Worm (Caenorhabditis elegans) whole organism, L1 larva: ENCODE data around the gene srd-8.
A peak's percentile ranks its signal among the peaks of the same experiment; 100 is the strongest.

ENCODE experiments used
- C34B4.2 ChIP-seq: sonication (generic microtip); optimal IDR thresholded peaks from 2 replicates; lab custom pipeline; 2017; ENCODE audit warnings: mild to moderate bottlenecking, missing genetic modification characterization, missing compliant biosample characterization
- Y116A8C.19 ChIP-seq: sonication (generic microtip); optimal IDR thresholded peaks from 2 replicates; lab custom pipeline; 2016; ENCODE audit warnings: missing compliant biosample characterization, missing genetic modification characterization, borderline replicate concordance
- alr-1 ChIP-seq: fragments of 200-800 bp; sonication (Bioruptor generic); optimal IDR thresholded peaks from 2 replicates; lab custom pipeline; 2018; ENCODE audit warnings: borderline replicate concordance, mild to moderate bottlenecking, missing genetic modification characterization, missing compliant biosample characterization
- aly-2 ChIP-seq: fragments of 150-350 bp; optimal IDR thresholded peaks from 2 replicates; lab custom pipeline; 2014; ENCODE audit warnings: missing biosample characterization, missing genetic modification characterization
- blmp-1 ChIP-seq: fragments of 150-350 bp; optimal IDR thresholded peaks from 2 replicates; lab custom pipeline; 2014; ENCODE audit warnings: missing biosample characterization, missing genetic modification characterization
- ceh-88 ChIP-seq: fragments of 200-800 bp; sonication (Bioruptor generic); IDR thresholded peaks from 2 replicates; pipeline ENCODE4 v1.3.6; 2022; ENCODE audit warnings: missing genetic modification characterization, missing compliant biosample characterization
- ces-1 ChIP-seq: fragments of 150-350 bp; optimal IDR thresholded peaks from 2 replicates; lab custom pipeline; 2014; ENCODE audit warnings: missing biosample characterization, missing genetic modification reagents, missing genetic modification characterization
- dpl-1 ChIP-seq, 3 experiments: fragments of 150-350 bp in 2 of 3; sonication (generic microtip) in 1 of 3; optimal IDR thresholded peaks; 2 replicates each; lab custom pipeline; 2014 to 2017; ENCODE audit warnings: missing biosample characterization in 3 of 3, missing genetic modification characterization in 3 of 3, missing genetic modification reagents in 3 of 3
- dsc-1 ChIP-seq: sonication (generic microtip); optimal IDR thresholded peaks from 2 replicates; lab custom pipeline; 2016; ENCODE audit warnings: mild to moderate bottlenecking, missing genetic modification characterization, missing compliant biosample characterization
- efl-1 ChIP-seq, 4 experiments: fragments of 150-350 bp; optimal IDR thresholded peaks in 3 of 4; peaks in 1 of 4; 1 replicate in 1 of 4; 2 replicates in 3 of 4; lab custom pipeline; 2014; ENCODE audit warnings: missing biosample characterization in 2 of 4, missing genetic modification characterization in 2 of 4, missing genetic modification reagents in 2 of 4
- egl-13 ChIP-seq: sonication (generic microtip); optimal IDR thresholded peaks from 2 replicates; lab custom pipeline; 2016; ENCODE audit warnings: missing genotype, missing genetic modification reagents, missing genetic modification characterization, missing compliant biosample characterization
- egl-27 ChIP-seq, 2 experiments: fragments of 150-350 bp in 1 of 2; sonication (generic microtip); optimal IDR thresholded peaks; 3 replicates each; lab custom pipeline; 2017 to 2018; ENCODE audit warnings: missing biosample characterization in 2 of 2, missing genetic modification characterization in 2 of 2, missing genetic modification reagents in 2 of 2
- elt-2 ChIP-seq: sonication (generic microtip); optimal IDR thresholded peaks from 2 replicates; lab custom pipeline; 2016; ENCODE audit warnings: missing genetic modification characterization, mild to moderate bottlenecking, inconsistent platforms, missing compliant biosample characterization, missing genetic modification reagents
- fkh-4 ChIP-seq: sonication (generic microtip); optimal IDR thresholded peaks from 2 replicates; lab custom pipeline; 2016; ENCODE audit warnings: missing compliant biosample characterization, missing genetic modification characterization, borderline replicate concordance
- fkh-8 ChIP-seq: sonication (generic microtip); optimal IDR thresholded peaks from 2 replicates; lab custom pipeline; 2016; ENCODE audit warnings: mild to moderate bottlenecking, missing genetic modification characterization, missing compliant biosample characterization
- grh-1 ChIP-seq: fragments of 200-800 bp; sonication (Bioruptor generic); IDR thresholded peaks from 2 replicates; pipeline ENCODE4 v1.3.6; 2022; ENCODE audit warnings: missing genetic modification reagents, missing genetic modification characterization, missing compliant biosample characterization
- hpl-2 ChIP-seq: fragments of 150-350 bp; optimal IDR thresholded peaks from 2 replicates; lab custom pipeline; 2014; ENCODE audit warnings: missing biosample characterization, missing genetic modification reagents, missing genetic modification characterization
- irx-1 ChIP-seq: sonication (generic microtip); optimal IDR thresholded peaks from 2 replicates; lab custom pipeline; 2016; ENCODE audit warnings: missing genetic modification characterization, missing compliant biosample characterization
- isw-1 ChIP-seq: fragments of 200-800 bp; sonication (Bioruptor generic); IDR thresholded peaks from 2 replicates; pipeline ENCODE4 v1.3.6; 2022; ENCODE audit warnings: missing genetic modification characterization, missing compliant biosample characterization
- jun-1 ChIP-seq: fragments of 150-350 bp; optimal IDR thresholded peaks from 2 replicates; lab custom pipeline; 2014; ENCODE audit warnings: missing biosample characterization, missing genetic modification reagents, missing genetic modification characterization
- lin-14 ChIP-seq: fragments of 200-800 bp; sonication (Bioruptor generic); optimal IDR thresholded peaks from 2 replicates; lab custom pipeline; 2018; ENCODE audit warnings: mild to moderate bottlenecking, missing genetic modification characterization, moderate library complexity, missing compliant biosample characterization
- lin-35 ChIP-seq, 2 experiments: fragments of 150-350 bp; optimal IDR thresholded peaks; 2 replicates each; lab custom pipeline; 2014; ENCODE audit warnings: missing biosample characterization in 2 of 2, missing genetic modification characterization in 2 of 2, missing genetic modification reagents in 2 of 2
- lin-39 ChIP-seq: fragments of 150-350 bp; optimal IDR thresholded peaks from 2 replicates; lab custom pipeline; 2014; ENCODE audit warnings: missing biosample characterization, missing genetic modification reagents, missing genetic modification characterization
- lir-3 ChIP-seq: sonication (generic microtip); optimal IDR thresholded peaks from 2 replicates; lab custom pipeline; 2016; ENCODE audit warnings: mild to moderate bottlenecking, missing genetic modification characterization, moderate library complexity, missing compliant biosample characterization; ENCODE audit not compliant: poor library complexity
- lsy-2 ChIP-seq, 2 experiments: fragments of 150-350 bp; optimal IDR thresholded peaks; 2 replicates each; lab custom pipeline; 2014; ENCODE audit warnings: missing biosample characterization in 2 of 2, missing genetic modification characterization in 2 of 2
- mdl-1 ChIP-seq, 2 experiments: fragments of 150-350 bp; optimal IDR thresholded peaks; 2 replicates each; lab custom pipeline; 2014 to 2017; ENCODE audit warnings: missing biosample characterization in 2 of 2, missing genetic modification characterization in 2 of 2, inconsistent platforms in 1 of 2
- mef-2 ChIP-seq: fragments of 150-350 bp; optimal IDR thresholded peaks from 2 replicates; lab custom pipeline; 2014; ENCODE audit warnings: missing biosample characterization, missing genetic modification characterization
- mep-1 ChIP-seq: fragments of 150-350 bp; optimal IDR thresholded peaks from 2 replicates; lab custom pipeline; 2014; ENCODE audit warnings: missing biosample characterization, missing genetic modification characterization
- nhr-11 ChIP-seq: fragments of 150-350 bp; optimal IDR thresholded peaks from 2 replicates; lab custom pipeline; 2014; ENCODE audit warnings: missing biosample characterization, missing genetic modification characterization
- nhr-20 ChIP-seq: sonication (generic microtip); optimal IDR thresholded peaks from 2 replicates; lab custom pipeline; 2016; ENCODE audit warnings: mild to moderate bottlenecking, missing genetic modification characterization, missing compliant biosample characterization
- nhr-237 ChIP-seq: fragments of 150-350 bp; optimal IDR thresholded peaks from 2 replicates; lab custom pipeline; 2014; ENCODE audit warnings: missing biosample characterization, missing genetic modification characterization
- nhr-28 ChIP-seq: fragments of 150-350 bp; optimal IDR thresholded peaks from 2 replicates; lab custom pipeline; 2014; ENCODE audit warnings: missing biosample characterization, missing genetic modification characterization
- nhr-47 ChIP-seq: sonication (generic microtip); optimal IDR thresholded peaks from 2 replicates; lab custom pipeline; 2016; ENCODE audit warnings: mild to moderate bottlenecking, missing genetic modification characterization, moderate library complexity, missing compliant biosample characterization
- nhr-71 ChIP-seq: sonication (generic microtip); optimal IDR thresholded peaks from 2 replicates; lab custom pipeline; 2016; ENCODE audit warnings: mild to moderate bottlenecking, missing genetic modification characterization, moderate library complexity, missing compliant biosample characterization
- nhr-77 ChIP-seq: fragments of 150-350 bp; optimal IDR thresholded peaks from 2 replicates; lab custom pipeline; 2014; ENCODE audit warnings: missing biosample characterization, missing genetic modification characterization
- nhr-84 ChIP-seq: sonication (generic microtip); optimal IDR thresholded peaks from 2 replicates; lab custom pipeline; 2017; ENCODE audit warnings: missing biosample characterization, missing genetic modification characterization
- pag-3 ChIP-seq: sonication (generic microtip); optimal IDR thresholded peaks from 2 replicates; lab custom pipeline; 2017; ENCODE audit warnings: missing genetic modification characterization, mild to moderate bottlenecking, missing compliant biosample characterization, antibody characterized with exemption, borderline replicate concordance; ENCODE audit not compliant: insufficient read depth
- pax-3 ChIP-seq: fragments of 200-800 bp; sonication (Bioruptor generic); optimal IDR thresholded peaks from 2 replicates; lab custom pipeline; 2018; ENCODE audit warnings: mild to moderate bottlenecking, missing genetic modification characterization, moderate library complexity, missing compliant biosample characterization
- snu-23 ChIP-seq: sonication (generic microtip); optimal IDR thresholded peaks from 2 replicates; lab custom pipeline; 2016; ENCODE audit warnings: missing genetic modification characterization, missing compliant biosample characterization
- sox-4 ChIP-seq: sonication (generic microtip); optimal IDR thresholded peaks from 2 replicates; lab custom pipeline; 2016; ENCODE audit warnings: missing genetic modification characterization, missing compliant biosample characterization
- sptf-1 ChIP-seq: fragments of 150-350 bp; optimal IDR thresholded peaks from 2 replicates; lab custom pipeline; 2014; ENCODE audit warnings: missing biosample characterization, missing genetic modification characterization
- unc-86 ChIP-seq: sonication (generic microtip); optimal IDR thresholded peaks from 2 replicates; lab custom pipeline; 2016; ENCODE audit warnings: missing genetic modification characterization, missing compliant biosample characterization
- zip-4 ChIP-seq: fragments of 200-800 bp; sonication (Bioruptor generic); optimal IDR thresholded peaks from 2 replicates; lab custom pipeline; 2018; ENCODE audit warnings: mild to moderate bottlenecking, missing genetic modification characterization, moderate library complexity, missing compliant biosample characterization
- ztf-4 ChIP-seq: fragments of 150-350 bp; optimal IDR thresholded peaks from 2 replicates; lab custom pipeline; 2014; ENCODE audit warnings: missing biosample characterization, missing genetic modification characterization

The srd-8 gene

DNA sequence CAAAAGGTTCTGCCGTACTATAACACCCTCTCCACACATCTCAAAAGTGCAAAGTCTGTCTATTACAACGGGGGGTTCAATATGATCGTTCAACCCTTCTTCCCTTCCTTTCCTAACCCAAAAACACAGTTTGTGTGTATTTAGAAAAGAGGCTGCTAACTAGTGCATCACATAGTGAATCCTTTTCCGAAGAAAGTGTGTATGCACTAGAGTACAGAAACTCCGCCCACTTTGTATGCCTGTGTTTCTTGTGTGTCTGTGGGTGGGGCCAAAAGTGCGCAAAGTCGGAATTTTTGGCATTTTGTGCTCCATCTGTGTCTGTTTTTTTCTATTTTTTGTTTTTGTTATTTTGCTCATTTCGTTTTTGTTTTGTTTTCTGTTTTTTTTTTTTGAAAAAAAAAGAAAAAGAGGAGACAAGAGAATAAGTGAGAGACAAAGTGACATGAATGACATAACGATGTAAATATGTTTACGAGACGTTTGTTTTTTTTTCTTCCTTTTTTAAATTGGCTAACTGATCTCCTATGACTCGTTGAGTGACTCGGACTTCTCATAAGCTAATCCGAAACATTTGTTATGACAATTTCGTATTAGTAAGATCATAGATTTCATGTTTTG lies 46.8 kb downstream of the srd-8 start:
- no peak for TF ChIP-seq pag-3 (tag; lab: Kevin White, UChicago)
- peak; percentile 57 for TF ChIP-seq blmp-1 (tag; lab: Kevin White, UChicago)
- TF ChIP-seq zip-4 (GFP tag; lab: Kevin White, UChicago): no peak
- peak in 1 of 2 experiments; percentile 11 for TF ChIP-seq lin-35 (GFP tag; optimal IDR thresholded peaks at IDR 0.05; lab: Kevin White, UChicago)
- peak; percentile 28 for TF ChIP-seq lin-14 (GFP tag; lab: Kevin White, UChicago)
- TF ChIP-seq nhr-77 (tag; lab: Kevin White, UChicago): peak; percentile 17
- TF ChIP-seq mep-1 (tag; lab: Kevin White, UChicago): peak; percentile 14
- TF ChIP-seq fkh-4 (tag; lab: Kevin White, UChicago): no peak

DNA sequence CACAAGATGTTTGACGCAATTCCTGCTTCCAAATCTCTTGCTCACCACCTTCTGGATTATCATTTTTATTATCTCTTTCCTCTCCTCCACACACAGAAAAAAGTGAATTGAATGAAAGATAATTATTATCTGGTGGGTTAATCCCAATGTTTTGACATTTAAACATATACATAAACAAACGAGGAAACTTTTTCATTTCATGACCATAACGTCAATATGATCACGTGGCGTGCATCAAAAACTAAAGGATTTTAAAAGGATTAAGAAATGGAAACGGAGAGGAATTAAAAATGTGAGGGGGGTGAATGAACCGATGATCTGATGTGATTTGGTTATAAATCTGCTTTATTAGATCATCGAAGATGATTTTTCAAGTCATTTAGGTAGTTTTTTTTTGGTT lies 49.8 kb downstream of the srd-8 start:
- TF ChIP-seq nhr-71 (tag; lab: Kevin White, UChicago) (peak; percentile 30), fkh-8 (tag; lab: Kevin White, UChicago) (peak; percentile 39), fkh-4 (tag; lab: Kevin White, UChicago) (peak; percentile 36), mep-1 (tag; lab: Kevin White, UChicago) (peak; percentile 45), ztf-4 (peak; percentile 9), sox-4 (tag; lab: Kevin White, UChicago) (peak; percentile 29), egl-13 (tag; lab: Kevin White, UChicago) (peak; percentile 33), snu-23 (peak; percentile 37), nhr-47 (tag; lab: Kevin White, UChicago) (peak; percentile 57), nhr-20 (tag; lab: Kevin White, UChicago) (peak; percentile 21), lin-39 (tag; lab: Kevin White, UChicago) (no peak), hpl-2 (GFP tag; lab: Kevin White, UChicago) (no peak), isw-1 (GFP tag; lab: Robert Waterston, UW) (no peak), dpl-1 (GFP tag; optimal IDR thresholded peaks at IDR 0.05; lab: Kevin White, UChicago) (no peak), blmp-1 (tag; lab: Kevin White, UChicago) (peak; percentile 11), nhr-237 (tag; lab: Kevin White, UChicago) (no peak), jun-1 (tag; lab: Kevin White, UChicago) (no peak), dsc-1 (peak; percentile 95), pax-3 (tag; lab: Kevin White, UChicago) (peak; percentile 83), nhr-77 (tag; lab: Kevin White, UChicago) (no peak), lin-14 (GFP tag; lab: Kevin White, UChicago) (no peak)

DNA sequence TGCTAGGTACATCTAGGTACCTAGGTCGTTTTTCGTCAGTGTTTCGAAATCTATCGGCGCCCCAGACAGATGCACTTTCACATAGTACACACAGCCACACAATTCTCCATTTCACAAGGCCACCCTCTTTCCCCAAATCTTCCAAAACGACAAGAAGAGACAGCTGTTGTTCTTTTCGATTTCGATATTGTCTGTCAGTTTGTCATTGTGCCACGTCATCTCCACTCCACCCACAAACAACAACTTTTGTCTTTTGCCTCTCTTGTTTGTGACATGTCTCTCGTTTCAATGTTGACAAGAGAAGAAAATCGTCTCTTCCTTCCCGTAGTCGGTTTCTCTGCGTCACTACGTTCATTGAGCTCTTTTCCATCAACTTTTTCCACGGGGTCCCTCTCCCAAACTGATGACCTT lies 51.6 kb downstream of the srd-8 start:
- TF ChIP-seq ces-1 (no peak), alr-1 (tag; lab: Kevin White, UChicago) (no peak), snu-23 (peak; percentile 70), elt-2 (tag; lab: Kevin White, UChicago) (no peak), sptf-1 (no peak), fkh-8 (tag; lab: Kevin White, UChicago) (no peak), lin-14 (GFP tag; lab: Kevin White, UChicago) (peak; percentile 98), mef-2 (peak; percentile 3), nhr-47 (tag; lab: Kevin White, UChicago) (peak; percentile 68), pax-3 (tag; lab: Kevin White, UChicago) (no peak), egl-27 (tag; optimal IDR thresholded peaks at IDR 0.05; lab: Kevin White, UChicago) (peak in 1 of 2 experiments; percentile 2), irx-1 (tag; lab: Kevin White, UChicago) (peak; percentile 53), nhr-28 (tag; lab: Kevin White, UChicago) (no peak), fkh-4 (tag; lab: Kevin White, UChicago) (no peak), nhr-11 (tag; lab: Kevin White, UChicago) (peak; percentile 65), lsy-2 (tag; optimal IDR thresholded peaks at IDR 0.05; lab: Kevin White, UChicago) (peak; percentile 60 to 80), ceh-88 (GFP tag; lab: Robert Waterston, UW) (no peak), ztf-4 (peak; percentile 45), mdl-1 (tag; optimal IDR thresholded peaks at IDR 0.05; lab: Kevin White, UChicago) (peak in 1 of 2 experiments; percentile 71), C34B4.2 (tag; lab: Kevin White, UChicago) (no peak), aly-2 (tag; lab: Kevin White, UChicago) (no peak), efl-1 (optimal IDR thresholded peaks at IDR 0.05; lab: Kevin White, UChicago) (peak; percentile 39 to 53), efl-1 (GFP tag; optimal IDR thresholded peaks at IDR 0.05 in 1 of 2; lab: Kevin White, UChicago) (peak in 1 of 2 experiments; percentile 90), nhr-84 (no peak), Y116A8C.19 (tag; lab: Kevin White, UChicago) (no peak), hpl-2 (GFP tag; lab: Kevin White, UChicago) (no peak), unc-86 (no peak), grh-1 (GFP tag; lab: Robert Waterston, UW) (no peak), lir-3 (tag; lab: Kevin White, UChicago) (peak; percentile 10)
